Worm (Caenorhabditis elegans) whole organism, L4/young adult: ENCODE data around the gene T05E12.6.

Experiments used
- dao-5 ChIP-seq: sonication (generic microtip); optimal IDR thresholded peaks from 2 replicates; lab custom pipeline; 2016; ENCODE audit warnings: missing genotype, missing genetic modification characterization, moderate library complexity, missing compliant biosample characterization
- him-1 ChIP-seq: sonication (generic microtip); optimal IDR thresholded peaks from 2 replicates; lab custom pipeline; 2016; ENCODE audit warnings: missing genotype, missing genetic modification reagents, missing genetic modification characterization, missing compliant biosample characterization

DNA sequence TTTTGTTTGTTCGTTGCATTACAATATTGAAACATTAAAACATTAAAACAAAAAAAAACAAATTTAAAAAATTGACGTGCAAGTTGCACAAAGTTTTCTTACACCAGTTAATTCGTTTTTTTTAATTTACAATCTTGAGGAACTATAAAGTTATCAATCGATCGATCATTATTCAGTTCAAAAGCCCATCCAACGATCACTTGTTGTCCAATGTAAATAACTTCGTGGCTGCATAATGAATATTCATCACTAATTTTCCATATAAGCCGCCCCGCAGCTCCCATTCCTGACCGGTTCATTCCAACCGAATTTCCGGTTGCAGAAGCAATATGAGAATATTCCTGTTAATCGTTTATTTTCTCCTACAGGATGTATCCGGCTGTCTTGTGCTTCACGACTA is 47.0 kb downstream of the T05E12.6 start, which contains the start of gene hpo-33:
- no peak for TF ChIP-seq dao-5
- no peak for TF ChIP-seq him-1
